Worm (Caenorhabditis elegans): ENCODE data around the gene C03A7.13.

DNA sequence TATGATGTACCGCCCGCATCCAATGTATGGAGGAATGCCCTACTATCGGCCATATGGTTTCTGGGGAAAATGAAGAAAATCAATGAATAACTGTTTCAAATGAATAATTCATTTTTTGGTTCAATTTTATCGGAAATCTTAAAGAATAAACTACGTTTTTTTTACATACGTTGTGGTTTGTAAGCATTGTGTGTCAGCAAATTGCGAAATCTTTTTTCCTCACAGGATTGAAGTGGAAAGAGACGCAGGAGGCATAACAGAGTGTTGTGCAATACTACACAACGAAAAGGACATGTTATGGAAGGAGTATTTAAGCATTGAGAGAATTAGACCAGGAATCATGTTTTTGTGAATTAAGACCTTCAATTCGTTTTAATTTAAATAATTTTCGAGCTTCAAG lies 61.0 kb downstream of the C03A7.13 start:
- TF ChIP-seq egrh-3 (GFP tag; IDR thresholded peaks at IDR 0.05) (no peak), B0035.1 (tag; optimal IDR thresholded peaks at IDR 0.05) (no peak), atf-7 (tag; optimal IDR thresholded peaks at IDR 0.05) (no peak), sptf-2 (GFP tag; optimal IDR thresholded peaks at IDR 0.05) (no peak), let-526 (GFP tag; IDR thresholded peaks at IDR 0.05) (no peak), F22D6.2 (tag; optimal IDR thresholded peaks at IDR 0.05) (no peak), B0019.2 (GFP tag; conservative IDR thresholded peaks at IDR 0.05) (no peak), madf-10 (tag; optimal IDR thresholded peaks at IDR 0.05) (no peak), lin-40 (tag; optimal IDR thresholded peaks at IDR 0.05) (no peak), nfya-1 (tag; optimal IDR thresholded peaks at IDR 0.05; ENCODE audit: borderline replicate concordance, insufficient read depth) (no peak), ztf-3 (GFP tag; optimal IDR thresholded peaks at IDR 0.05) (no peak), bed-2 (GFP tag; IDR thresholded peaks at IDR 0.05) (no peak)

Measured in whole organism, young adult.